Worm (Caenorhabditis elegans) whole organism, L2 larva: ENCODE measurements around the gene C07H4.1.
A peak's percentile ranks its signal among the peaks of the same experiment; 100 is the strongest.

ENCODE experiments used
- C34F6.9 ChIP-seq: fragments of 150-350 bp; optimal IDR thresholded peaks from 2 replicates; lab custom pipeline; 2014; ENCODE audit warnings: missing biosample characterization, missing genetic modification characterization
- F13H6.1 ChIP-seq: sonication (generic microtip); optimal IDR thresholded peaks from 2 replicates; lab custom pipeline; 2016; ENCODE audit warnings: missing genetic modification characterization, missing compliant biosample characterization
- R02D3.7 ChIP-seq: fragments of 150-350 bp; optimal IDR thresholded peaks from 2 replicates; lab custom pipeline; 2014; ENCODE audit warnings: missing biosample characterization, missing genetic modification characterization
- Y55F3AM.14 ChIP-seq: fragments of 200-800 bp; sonication (Bioruptor generic); optimal IDR thresholded peaks from 2 replicates; lab custom pipeline; 2018; ENCODE audit warnings: mild to moderate bottlenecking, missing genetic modification characterization, missing compliant biosample characterization
- ZK546.5 ChIP-seq: sonication (generic microtip); optimal IDR thresholded peaks from 2 replicates; lab custom pipeline; 2017; ENCODE audit warnings: missing biosample characterization, missing genetic modification characterization
- alr-1 ChIP-seq: fragments of 150-350 bp; optimal IDR thresholded peaks from 2 replicates; lab custom pipeline; 2014; ENCODE audit warnings: missing biosample characterization, missing genetic modification characterization
- aly-2 ChIP-seq: fragments of 150-350 bp; optimal IDR thresholded peaks from 2 replicates; lab custom pipeline; 2014; ENCODE audit warnings: missing biosample characterization, missing genetic modification characterization
- ama-1 ChIP-seq: fragments of 150-350 bp; optimal IDR thresholded peaks from 2 replicates; lab custom pipeline; 2018; ENCODE audit warnings: inconsistent platforms
- blmp-1 ChIP-seq: sonication (generic microtip); optimal IDR thresholded peaks from 2 replicates; lab custom pipeline; 2017; ENCODE audit warnings: missing genetic modification characterization, mild to moderate bottlenecking, missing compliant biosample characterization, antibody characterized with exemption, moderate library complexity; ENCODE audit not compliant: insufficient read depth
- ceh-16 ChIP-seq: fragments of 150-350 bp; optimal IDR thresholded peaks from 2 replicates; lab custom pipeline; 2014; ENCODE audit warnings: missing biosample characterization, missing genetic modification characterization
- ceh-82 ChIP-seq: fragments of 150-350 bp; optimal IDR thresholded peaks from 2 replicates; lab custom pipeline; 2014; ENCODE audit warnings: missing biosample characterization, missing genetic modification characterization
- crh-2 ChIP-seq: sonication (generic microtip); optimal IDR thresholded peaks from 2 replicates; lab custom pipeline; 2017; ENCODE audit warnings: missing biosample characterization, missing genetic modification characterization
- egl-27 ChIP-seq: sonication (generic microtip); optimal IDR thresholded peaks from 3 replicates; lab custom pipeline; 2017; ENCODE audit warnings: missing biosample characterization, missing genetic modification reagents, missing genetic modification characterization
- elt-1 ChIP-seq: fragments of 150-350 bp; optimal IDR thresholded peaks from 2 replicates; lab custom pipeline; 2014; ENCODE audit warnings: missing biosample characterization, missing genetic modification characterization
- fos-1 ChIP-seq: fragments of 150-350 bp; optimal IDR thresholded peaks from 2 replicates; lab custom pipeline; 2014; ENCODE audit warnings: missing biosample characterization, missing genetic modification characterization
- gmeb-1 ChIP-seq: fragments of 150-350 bp; optimal IDR thresholded peaks from 2 replicates; lab custom pipeline; 2014; ENCODE audit warnings: missing biosample characterization, missing genetic modification characterization
- lin-11 ChIP-seq: fragments of 150-350 bp; sonication (generic microtip); optimal IDR thresholded peaks from 2 replicates; lab custom pipeline; 2014; ENCODE audit warnings: missing biosample characterization, missing genetic modification characterization, inconsistent platforms, mixed read lengths
- lin-13 ChIP-seq: fragments of 150-350 bp; optimal IDR thresholded peaks from 2 replicates; lab custom pipeline; 2014; ENCODE audit warnings: missing biosample characterization, missing genetic modification reagents, missing genetic modification characterization
- lin-39 ChIP-seq: fragments of 150-350 bp; optimal IDR thresholded peaks from 2 replicates; lab custom pipeline; 2014; ENCODE audit warnings: missing biosample characterization, missing genetic modification reagents, missing genetic modification characterization
- lsy-2 ChIP-seq, 2 experiments: fragments of 150-350 bp in 1 of 2; sonication (generic microtip) in 1 of 2; optimal IDR thresholded peaks; 2 replicates each; lab custom pipeline; 2014 to 2017; ENCODE audit warnings: missing biosample characterization in 2 of 2, missing genetic modification characterization in 2 of 2
- mab-5 ChIP-seq: fragments of 150-350 bp; optimal IDR thresholded peaks from 2 replicates; lab custom pipeline; 2014; ENCODE audit warnings: missing biosample characterization, missing genetic modification characterization
- mdl-1 ChIP-seq, 2 experiments: fragments of 150-350 bp in 1 of 2; sonication (generic microtip) in 1 of 2; optimal IDR thresholded peaks; 2 replicates each; lab custom pipeline; 2017; ENCODE audit warnings: missing biosample characterization in 2 of 2, missing genetic modification characterization in 2 of 2
- nhr-10 ChIP-seq: sonication (generic microtip); optimal IDR thresholded peaks from 2 replicates; lab custom pipeline; 2017; ENCODE audit warnings: missing biosample characterization, missing genetic modification characterization
- nhr-129 ChIP-seq: fragments of 150-350 bp; optimal IDR thresholded peaks from 2 replicates; lab custom pipeline; 2014; ENCODE audit warnings: missing biosample characterization, missing genetic modification characterization
- nhr-21 ChIP-seq: fragments of 150-350 bp; optimal IDR thresholded peaks from 2 replicates; lab custom pipeline; 2014; ENCODE audit warnings: missing biosample characterization, missing genetic modification characterization
- nhr-23 ChIP-seq: fragments of 150-350 bp; optimal IDR thresholded peaks from 2 replicates; lab custom pipeline; 2014; ENCODE audit warnings: missing biosample characterization, missing genetic modification reagents, missing genetic modification characterization
- nhr-237 ChIP-seq: fragments of 150-350 bp; optimal IDR thresholded peaks from 2 replicates; lab custom pipeline; 2014; ENCODE audit warnings: missing biosample characterization, missing genetic modification characterization
- nhr-25 ChIP-seq: fragments of 150-350 bp; sonication (generic microtip); optimal IDR thresholded peaks from 3 replicates; lab custom pipeline; 2014; ENCODE audit warnings: missing biosample characterization, missing genetic modification characterization
- nhr-6 ChIP-seq: fragments of 150-350 bp; optimal IDR thresholded peaks from 2 replicates; lab custom pipeline; 2014; ENCODE audit warnings: missing biosample characterization, missing genetic modification characterization
- nhr-77 ChIP-seq: fragments of 150-350 bp; optimal IDR thresholded peaks from 2 replicates; lab custom pipeline; 2014; ENCODE audit warnings: missing biosample characterization, missing genetic modification characterization
- peb-1 ChIP-seq: fragments of 150-350 bp; optimal IDR thresholded peaks from 2 replicates; lab custom pipeline; 2014; ENCODE audit warnings: missing biosample characterization, missing genetic modification characterization
- sem-4 ChIP-seq: fragments of 150-350 bp; optimal IDR thresholded peaks from 2 replicates; lab custom pipeline; 2014; ENCODE audit warnings: missing biosample characterization, missing genetic modification reagents, missing genetic modification characterization
- skn-1 ChIP-seq: sonication (generic microtip); optimal IDR thresholded peaks from 2 replicates; lab custom pipeline; 2017; ENCODE audit warnings: missing biosample characterization, missing genetic modification characterization
- sma-3 ChIP-seq: sonication (generic microtip); optimal IDR thresholded peaks from 2 replicates; lab custom pipeline; 2016; ENCODE audit warnings: missing genetic modification reagents, missing genetic modification characterization, missing compliant biosample characterization
- sma-9 ChIP-seq, 2 experiments: fragments of 150-350 bp in 1 of 2; sonication (generic microtip) in 1 of 2; optimal IDR thresholded peaks; 2 replicates each; lab custom pipeline; 2014 to 2016; ENCODE audit warnings: missing genetic modification characterization in 2 of 2, mild to moderate bottlenecking in 1 of 2, missing biosample characterization in 1 of 2, missing compliant biosample characterization in 1 of 2, missing genetic modification reagents in 1 of 2, moderate library complexity in 1 of 2
- snpc-4 ChIP-seq: fragments of 150-350 bp; optimal IDR thresholded peaks from 2 replicates; lab custom pipeline; 2014; ENCODE audit warnings: missing biosample characterization, missing genetic modification characterization
- unc-39 ChIP-seq: fragments of 150-350 bp; optimal IDR thresholded peaks from 2 replicates; lab custom pipeline; 2014; ENCODE audit warnings: missing biosample characterization, missing genetic modification characterization
- unc-55 ChIP-seq: fragments of 150-350 bp; sonication (generic microtip); optimal IDR thresholded peaks from 3 replicates; lab custom pipeline; 2014; ENCODE audit warnings: missing biosample characterization, missing genetic modification reagents, missing genetic modification characterization
- zag-1 ChIP-seq: fragments of 150-350 bp; optimal IDR thresholded peaks from 2 replicates; lab custom pipeline; 2014; ENCODE audit warnings: missing biosample characterization, missing genetic modification characterization
- ztf-11 ChIP-seq: sonication (generic microtip); optimal IDR thresholded peaks from 2 replicates; lab custom pipeline; 2017; ENCODE audit warnings: missing biosample characterization, missing genetic modification characterization
- ztf-4 ChIP-seq: fragments of 150-350 bp; optimal IDR thresholded peaks from 2 replicates; lab custom pipeline; 2014; ENCODE audit warnings: missing biosample characterization, missing genetic modification characterization

The C07H4.1 gene

ce11 chrII:9107095-9107769 lies 13.7 kb upstream of the C07H4.1 start, which contains the start of gene dyrb-1:
dyrb-1 (minus strand) TSS chrII:9107145.
- no peak for TF ChIP-seq unc-39 (tag; lab: Kevin White, UChicago)
- no peak for TF ChIP-seq sem-4 (tag; lab: Kevin White, UChicago)
- no peak for TF ChIP-seq Y55F3AM.14 (GFP tag; lab: Kevin White, UChicago)
- TF ChIP-seq fos-1: no peak
- no peak for TF ChIP-seq aly-2
- TF ChIP-seq nhr-23 (tag; lab: Kevin White, UChicago): no peak
- TF ChIP-seq snpc-4: no peak
- no peak for TF ChIP-seq gmeb-1
- no peak for TF ChIP-seq nhr-25 (tag; lab: Kevin White, UChicago)
- TF ChIP-seq mdl-1 (tag; optimal IDR thresholded peaks at IDR 0.05; lab: Kevin White, UChicago): no peak
- TF ChIP-seq blmp-1 (tag; lab: Kevin White, UChicago): no peak
- no peak for TF ChIP-seq nhr-129 (tag; lab: Kevin White, UChicago)
- TF ChIP-seq nhr-6 (tag; lab: Kevin White, UChicago): no peak
- no peak for TF ChIP-seq R02D3.7 (tag; lab: Kevin White, UChicago)
- TF ChIP-seq unc-55: no peak
- no peak for TF ChIP-seq ceh-16
- TF ChIP-seq lin-39 (tag; lab: Kevin White, UChicago): no peak
- no peak for TF ChIP-seq nhr-10 (tag; lab: Kevin White, UChicago)

ce11 chrII:9100798-9101197 lies 7.3 kb upstream of the C07H4.1 start, which contains the start of gene T24H10.5:
T24H10.5 (plus strand) TSS chrII:9101098.
- no peak for TF ChIP-seq nhr-77 (tag; lab: Kevin White, UChicago)
- TF ChIP-seq ztf-11 (tag; lab: Kevin White, UChicago): no peak
- TF ChIP-seq mdl-1 (tag; optimal IDR thresholded peaks at IDR 0.05; lab: Kevin White, UChicago): no peak
- TF ChIP-seq alr-1 (tag; lab: Kevin White, UChicago): no peak
- no peak for TF ChIP-seq lin-39 (tag; lab: Kevin White, UChicago)
- no peak for TF ChIP-seq Y55F3AM.14 (GFP tag; lab: Kevin White, UChicago)
- no peak for TF ChIP-seq fos-1
- TF ChIP-seq sem-4 (tag; lab: Kevin White, UChicago): no peak
- no peak for TF ChIP-seq ceh-82 (tag; lab: Kevin White, UChicago)
- no peak for TF ChIP-seq nhr-10 (tag; lab: Kevin White, UChicago)
- TF ChIP-seq nhr-6 (tag; lab: Kevin White, UChicago): no peak
- no peak for TF ChIP-seq sma-9 (GFP tag; optimal IDR thresholded peaks at IDR 0.05; lab: Kevin White, UChicago)
- no peak for TF ChIP-seq sma-9 (tag; optimal IDR thresholded peaks at IDR 0.05; lab: Kevin White, UChicago)
- no peak for TF ChIP-seq unc-39 (tag; lab: Kevin White, UChicago)
- TF ChIP-seq nhr-23 (tag; lab: Kevin White, UChicago): no peak

ce11 chrII:9099017-9099416 lies 5.5 kb upstream of the C07H4.1 start, which contains the start of gene T24H10.1:
T24H10.1 (plus strand) TSS chrII:9099371.
- TF ChIP-seq lin-13 (GFP tag; lab: Kevin White, UChicago) (peak; percentile 59), gmeb-1 (peak; percentile 85), sma-3 (GFP tag; lab: Kevin White, UChicago) (peak; percentile 43), lin-11 (peak; percentile 53), nhr-25 (tag; lab: Kevin White, UChicago) (peak; percentile 64), F13H6.1 (tag; lab: Kevin White, UChicago) (peak; percentile 77), peb-1 (tag; lab: Kevin White, UChicago) (no peak), mdl-1 (tag; optimal IDR thresholded peaks at IDR 0.05; lab: Kevin White, UChicago) (no peak), ZK546.5 (no peak), zag-1 (tag; lab: Kevin White, UChicago) (no peak), alr-1 (tag; lab: Kevin White, UChicago) (no peak), unc-55 (peak; percentile 70), fos-1 (peak; percentile 49), ceh-82 (tag; lab: Kevin White, UChicago) (no peak), blmp-1 (tag; lab: Kevin White, UChicago) (no peak), snpc-4 (peak; percentile 3), lsy-2 (tag; optimal IDR thresholded peaks at IDR 0.05; lab: Kevin White, UChicago) (peak; percentile 72 to 86), elt-1 (tag; lab: Kevin White, UChicago) (no peak), nhr-10 (tag; lab: Kevin White, UChicago) (peak; percentile 20), sma-9 (GFP tag; optimal IDR thresholded peaks at IDR 0.05; lab: Kevin White, UChicago) (peak; percentile 62), sma-9 (tag; optimal IDR thresholded peaks at IDR 0.05; lab: Kevin White, UChicago) (no peak), crh-2 (tag; lab: Kevin White, UChicago) (peak; percentile 48), skn-1 (tag; lab: Kevin White, UChicago) (no peak), sem-4 (tag; lab: Kevin White, UChicago) (peak; percentile 56), lin-39 (tag; lab: Kevin White, UChicago) (no peak), ztf-4 (no peak), nhr-129 (tag; lab: Kevin White, UChicago) (peak; percentile 60), ama-1 (no peak), nhr-237 (tag; lab: Kevin White, UChicago) (no peak), mab-5 (peak; percentile 43), nhr-21 (tag; lab: Kevin White, UChicago) (peak; percentile 62), egl-27 (peak; percentile 20), C34F6.9 (tag; lab: Kevin White, UChicago) (peak; percentile 83)
